Worm (Caenorhabditis elegans): ENCODE measurements around the gene hcf-1.

Gene hcf-1

DNA sequence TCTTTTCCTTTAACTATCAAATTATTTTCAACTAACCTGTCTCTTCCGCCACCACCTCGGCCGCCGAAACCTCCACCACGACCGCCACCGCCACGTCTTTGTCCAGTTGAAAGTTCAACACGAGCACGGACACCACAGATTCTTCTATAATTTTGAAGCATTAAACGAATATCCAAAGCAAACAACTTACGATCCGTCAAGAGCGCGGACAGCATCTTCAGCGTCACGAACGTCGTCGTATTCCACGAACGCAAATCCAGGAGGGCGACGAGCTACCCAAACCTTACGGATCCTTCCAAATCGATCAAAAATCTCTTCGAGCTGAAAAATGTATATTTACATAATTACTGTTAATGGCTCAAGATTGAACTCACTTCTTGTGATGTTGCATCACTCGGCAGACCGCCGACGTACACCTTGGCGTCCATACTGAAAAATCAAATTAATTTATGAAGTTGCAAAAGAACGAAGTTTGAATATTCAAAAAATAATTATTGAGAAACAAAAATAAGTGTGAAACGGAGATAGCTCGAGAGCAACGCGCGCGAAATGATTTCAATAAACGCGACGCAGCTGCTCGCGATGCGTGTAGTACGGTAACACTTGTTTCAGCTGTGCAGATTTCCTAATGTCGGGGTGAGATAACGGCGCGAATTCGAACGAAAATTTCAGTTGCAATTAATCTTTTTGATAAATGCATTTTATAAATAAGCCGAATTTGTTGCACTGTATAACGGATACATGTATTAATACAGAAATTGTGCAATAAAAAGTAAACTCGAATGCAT, 16.9 kb upstream of the hcf-1 start, which contains the start of gene rsp-6 (continued):
- no peak for TF ChIP-seq aly-2 (tag; optimal IDR thresholded peaks at IDR 0.05)
- TF ChIP-seq dmd-8 (GFP tag; IDR thresholded peaks at IDR 0.05): no peak
- TF ChIP-seq dpl-1 (GFP tag; optimal IDR thresholded peaks at IDR 0.05): peak; percentile 92
- no peak for TF ChIP-seq mdt-29 (GFP tag; IDR thresholded peaks at IDR 0.05)
- TF ChIP-seq fkh-10 (GFP tag; optimal IDR thresholded peaks at IDR 0.05): peak; percentile 50
- TF ChIP-seq madf-9 (GFP tag; conservative IDR thresholded peaks at IDR 0.05): peak; percentile 72
- TF ChIP-seq nhr-77 (tag; optimal IDR thresholded peaks at IDR 0.05): peak; percentile 78
- peak; percentile 16 for TF ChIP-seq zfp-2 (tag; optimal IDR thresholded peaks at IDR 0.05)
- peak; percentile 90 for TF ChIP-seq hlh-11 (tag; optimal IDR thresholded peaks at IDR 0.05)
- no peak for TF ChIP-seq zag-1 (tag; optimal IDR thresholded peaks at IDR 0.05)
- TF ChIP-seq D1046.2 (GFP tag; IDR thresholded peaks at IDR 0.05): peak; percentile 99
- TF ChIP-seq pqm-1 (tag; optimal IDR thresholded peaks at IDR 0.05): peak; percentile 12
- peak; percentile 81 for TF ChIP-seq nhr-6 (tag; optimal IDR thresholded peaks at IDR 0.05)
- TF ChIP-seq vab-7 (GFP tag; IDR thresholded peaks at IDR 0.05): peak; percentile 58; the same call in 1 of the 2 replicates
- TF ChIP-seq rbr-2 (tag; optimal IDR thresholded peaks at IDR 0.05): peak; percentile 85
- no peak for TF ChIP-seq lin-29 (GFP tag; IDR thresholded peaks at IDR 0.05)
- no peak for TF ChIP-seq F44E2.7 (GFP tag; IDR thresholded peaks at IDR 0.05)
- TF ChIP-seq mes-2 (tag; optimal IDR thresholded peaks at IDR 0.05; ENCODE audit: poor library complexity, severe bottlenecking): peak; percentile 90
- TF ChIP-seq ceh-82 (tag; optimal IDR thresholded peaks at IDR 0.05): no peak
- TF ChIP-seq nhr-41 (GFP tag; IDR thresholded peaks at IDR 0.05): no peak
- TF ChIP-seq F26F4.8 (GFP tag; conservative IDR thresholded peaks at IDR 0.05): no peak
- TF ChIP-seq dmd-6 (GFP tag; IDR thresholded peaks at IDR 0.05): peak; percentile 26; the same call in 1 of the 2 replicates
- peak; percentile 41; the same call in 1 of the 2 replicates for TF ChIP-seq ctbp-1 (GFP tag; IDR thresholded peaks at IDR 0.05)
- TF ChIP-seq lin-1 (GFP tag; IDR thresholded peaks at IDR 0.05): no peak
- no peak for TF ChIP-seq snpc-4 (tag; optimal IDR thresholded peaks at IDR 0.05)
- TF ChIP-seq sdz-12 (GFP tag; optimal IDR thresholded peaks at IDR 0.05): no peak
- no peak for TF ChIP-seq mxl-2 (GFP tag; conservative IDR thresholded peaks at IDR 0.05)
- TF ChIP-seq dmd-9 (GFP tag; IDR thresholded peaks at IDR 0.05): no peak
- peak; percentile 74 for TF ChIP-seq unc-130 (GFP tag; optimal IDR thresholded peaks at IDR 0.05)
- TF ChIP-seq lin-15B (tag; optimal IDR thresholded peaks at IDR 0.05): peak; percentile 51
- TF ChIP-seq nhr-11 (tag; optimal IDR thresholded peaks at IDR 0.05): peak; percentile 78
- TF ChIP-seq ceh-28 (tag; optimal IDR thresholded peaks at IDR 0.05): no peak
- TF ChIP-seq lim-7 (GFP tag; IDR thresholded peaks at IDR 0.05): no peak
- no peak for TF ChIP-seq zip-2 (tag; optimal IDR thresholded peaks at IDR 0.05)
- no peak for TF ChIP-seq attf-4 (tag; optimal IDR thresholded peaks at IDR 0.05)
- TF ChIP-seq ceh-20 (GFP tag; IDR thresholded peaks at IDR 0.05): no peak
- no peak for TF ChIP-seq spr-1 (tag; optimal IDR thresholded peaks at IDR 0.05)
- TF ChIP-seq pha-4 (GFP tag; IDR thresholded peaks at IDR 0.05): peak; percentile 61
- TF ChIP-seq pha-4 (tag; optimal IDR thresholded peaks at IDR 0.05): peak; percentile 43
- no peak for TF ChIP-seq ces-1 (GFP tag; optimal IDR thresholded peaks at IDR 0.05)
- TF ChIP-seq arid-1 (GFP tag; conservative IDR thresholded peaks at IDR 0.05): peak; percentile 69
- TF ChIP-seq skn-1 (tag; optimal IDR thresholded peaks at IDR 0.05): no peak
- 0 out of 2 replicates have a peak, but pooled peaks have one; percentile 51 for TF ChIP-seq Y105C5A.15 (GFP tag; IDR thresholded peaks at IDR 0.05)
- TF ChIP-seq cey-2 (tag; optimal IDR thresholded peaks at IDR 0.05; ENCODE audit: borderline replicate concordance, insufficient read depth): no peak
- peak; percentile 15 for TF ChIP-seq jun-1 (tag; optimal IDR thresholded peaks at IDR 0.05)
- TF ChIP-seq nhr-102 (tag; optimal IDR thresholded peaks at IDR 0.05): peak; percentile 61
- TF ChIP-seq dve-1 (tag; optimal IDR thresholded peaks at IDR 0.05; ENCODE audit: insufficient read depth): peak; percentile 90
- peak; percentile 91 for TF ChIP-seq mep-1 (tag; optimal IDR thresholded peaks at IDR 0.05)
- TF ChIP-seq daf-8 (GFP tag; IDR thresholded peaks at IDR 0.05): no peak
- peak; percentile 86 for TF ChIP-seq lin-38 (GFP tag; IDR thresholded peaks at IDR 0.05)
